Worm (Caenorhabditis elegans) whole organism, L4/young adult: ENCODE results near the gene T23F11.2.

ENCODE experiments used
- W03F9.2 ChIP-seq: fragments of 150-350 bp; optimal IDR thresholded peaks from 2 replicates; lab custom pipeline; 2014; ENCODE audit warnings: missing biosample characterization, missing genetic modification characterization
- dao-5 ChIP-seq: sonication (generic microtip); optimal IDR thresholded peaks from 2 replicates; lab custom pipeline; 2016; ENCODE audit warnings: missing genotype, missing genetic modification characterization, moderate library complexity, missing compliant biosample characterization
- him-1 ChIP-seq: sonication (generic microtip); optimal IDR thresholded peaks from 2 replicates; lab custom pipeline; 2016; ENCODE audit warnings: missing genotype, missing genetic modification reagents, missing genetic modification characterization, missing compliant biosample characterization

DNA sequence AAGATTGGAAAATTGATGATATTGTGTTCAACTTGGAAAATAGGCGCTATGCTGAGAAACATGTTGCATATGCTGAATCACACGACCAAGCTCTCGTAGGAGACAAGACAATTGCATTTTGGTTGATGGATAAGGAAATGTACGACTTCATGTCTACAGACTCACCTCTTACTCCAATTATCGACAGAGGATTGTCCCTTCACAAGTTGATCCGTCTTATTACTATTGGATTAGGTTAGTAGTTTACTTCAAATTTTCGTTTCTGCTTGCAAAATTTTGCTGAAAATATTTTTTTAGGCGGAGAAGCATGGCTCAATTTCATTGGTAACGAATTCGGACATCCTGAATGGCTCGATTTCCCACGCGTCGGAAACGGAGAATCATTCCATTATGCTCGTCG is 41.6 kb upstream of the T23F11.2 start:
- TF ChIP-seq him-1 (tag; lab: Kevin White, UChicago): no peak
- TF ChIP-seq W03F9.2: no peak
- TF ChIP-seq dao-5 (tag; lab: Kevin White, UChicago): no peak
